Fruit fly (Drosophila melanogaster) whole organism, pupa: Measurements from ENCODE around the gene D19B.

Source experiments
- CG12605 ChIP-seq: fragments of 200-800 bp; sonication (Bioruptor generic); IDR thresholded peaks from 2 replicates; pipeline ENCODE4 v1.3.6; 2022; ENCODE audit warnings: missing biosample characterization, missing genetic modification characterization
- EcR ChIP-seq: fragments of 200-800 bp; sonication (Bioruptor generic); optimal IDR thresholded peaks from 3 replicates; lab custom pipeline; 2019; ENCODE audit warnings: missing biosample characterization, missing genetic modification characterization, mild to moderate bottlenecking, moderate library complexity, missing genetic modification reagents

DNA sequence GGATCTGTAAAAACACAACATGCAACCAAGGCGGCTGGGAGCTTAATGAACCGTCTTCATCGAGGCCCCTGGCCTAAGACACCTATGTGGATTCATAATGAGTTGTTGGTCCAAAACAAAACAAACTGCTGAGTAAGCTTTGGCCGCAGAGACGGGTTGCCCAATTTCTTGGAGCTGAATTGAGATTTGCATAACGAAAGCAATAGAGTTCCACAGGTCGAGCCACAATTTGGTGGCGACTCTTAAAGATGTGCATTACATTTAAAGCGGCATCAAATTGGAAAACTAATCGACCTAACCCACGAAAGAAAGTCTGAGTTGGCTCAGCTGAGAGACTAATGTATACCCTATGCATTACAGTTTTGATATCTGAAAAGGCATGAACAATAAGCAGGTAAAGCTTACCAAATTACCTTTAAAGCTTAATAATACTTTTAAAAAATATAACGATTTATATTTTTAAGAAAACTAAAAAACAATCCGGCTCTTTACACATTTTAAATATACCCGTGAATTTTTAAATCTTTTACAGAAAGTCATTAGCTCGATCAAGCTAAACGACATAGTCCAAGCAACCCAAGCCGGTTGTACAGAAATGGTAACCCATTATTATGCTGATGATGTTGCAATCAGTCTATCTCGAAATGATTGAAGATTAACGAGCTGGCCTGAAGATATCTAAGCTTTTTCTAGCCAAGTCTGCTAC is 27.2 kb downstream of the D19B start, which contains the start of gene CG13297:
- no peak for TF ChIP-seq EcR (GFP tag; lab: Kevin White, UChicago)
- TF ChIP-seq CG12605 (GFP tag; lab: Robert Waterston, UW), result no peak
